Worm (Caenorhabditis elegans) whole organism, late embryonic: ENCODE data around the gene F23H12.3.
A peak's percentile ranks its signal among the peaks of the same experiment; 100 is the strongest.

Experiments used
- C38D4.7 ChIP-seq: fragments of 200-800 bp; sonication (Bioruptor generic); optimal IDR thresholded peaks from 2 replicates; lab custom pipeline; 2018; ENCODE audit warnings: mild to moderate bottlenecking, missing genetic modification characterization, moderate library complexity, missing compliant biosample characterization
- K09A11.1 ChIP-seq: sonication (generic microtip); optimal IDR thresholded peaks from 2 replicates; lab custom pipeline; 2017; ENCODE audit warnings: antibody characterized with exemption, mild to moderate bottlenecking, missing genetic modification characterization, missing compliant biosample characterization; ENCODE audit not compliant: insufficient read depth
- Y22D7AL.16 ChIP-seq: sonication (generic microtip); optimal IDR thresholded peaks from 2 replicates; lab custom pipeline; 2016; ENCODE audit warnings: missing genetic modification characterization, missing compliant biosample characterization
- ama-1 ChIP-seq: fragments of 150-350 bp; optimal IDR thresholded peaks from 2 replicates; lab custom pipeline; 2014
- ceh-18 ChIP-seq: sonication (generic microtip); optimal IDR thresholded peaks from 2 replicates; lab custom pipeline; 2016; ENCODE audit warnings: missing genetic modification characterization, missing compliant biosample characterization
- ceh-2 ChIP-seq: sonication (generic microtip); optimal IDR thresholded peaks from 2 replicates; lab custom pipeline; 2016; ENCODE audit warnings: missing genotype, missing genetic modification characterization, missing compliant biosample characterization
- ceh-22 ChIP-seq: sonication (generic microtip); optimal IDR thresholded peaks from 2 replicates; lab custom pipeline; 2017; ENCODE audit warnings: missing biosample characterization, missing genetic modification characterization
- ceh-24 ChIP-seq: sonication (generic microtip); optimal IDR thresholded peaks from 2 replicates; lab custom pipeline; 2016; ENCODE audit warnings: mild to moderate bottlenecking, missing genetic modification characterization, missing compliant biosample characterization
- ceh-30 ChIP-seq: fragments of 150-350 bp; optimal IDR thresholded peaks from 2 replicates; lab custom pipeline; 2014; ENCODE audit warnings: missing biosample characterization, missing genetic modification characterization
- ceh-31 ChIP-seq: sonication (generic microtip); optimal IDR thresholded peaks from 2 replicates; lab custom pipeline; 2016; ENCODE audit warnings: missing genetic modification characterization, missing compliant biosample characterization
- ceh-34 ChIP-seq: sonication (generic microtip); optimal IDR thresholded peaks from 2 replicates; lab custom pipeline; 2016; ENCODE audit warnings: mild to moderate bottlenecking, missing genetic modification characterization, missing compliant biosample characterization
- ceh-48 ChIP-seq: sonication (generic microtip); optimal IDR thresholded peaks from 2 replicates; lab custom pipeline; 2016; ENCODE audit warnings: missing genetic modification characterization, inconsistent platforms, missing compliant biosample characterization
- ceh-9 ChIP-seq: sonication (generic microtip); optimal IDR thresholded peaks from 2 replicates; lab custom pipeline; 2016; ENCODE audit warnings: mild to moderate bottlenecking, missing genetic modification characterization, inconsistent platforms, missing compliant biosample characterization
- che-1 ChIP-seq: sonication (generic microtip); optimal IDR thresholded peaks from 2 replicates; lab custom pipeline; 2016; ENCODE audit warnings: mild to moderate bottlenecking, missing genetic modification characterization, missing compliant biosample characterization
- dve-1 ChIP-seq: sonication (generic microtip); optimal IDR thresholded peaks from 2 replicates; lab custom pipeline; 2017; ENCODE audit warnings: antibody characterized with exemption, mild to moderate bottlenecking, missing genetic modification characterization, missing compliant biosample characterization
- elt-4 ChIP-seq: sonication (generic microtip); optimal IDR thresholded peaks from 2 replicates; lab custom pipeline; 2016; ENCODE audit warnings: missing genetic modification characterization, missing compliant biosample characterization
- eyg-1 ChIP-seq: sonication (generic microtip); optimal IDR thresholded peaks from 2 replicates; lab custom pipeline; 2016; ENCODE audit warnings: missing genotype, missing genetic modification characterization, missing compliant biosample characterization
- fkh-10 ChIP-seq: fragments of 150-350 bp; optimal IDR thresholded peaks from 2 replicates; lab custom pipeline; 2014; ENCODE audit warnings: missing biosample characterization, missing genetic modification reagents, missing genetic modification characterization
- fkh-6 ChIP-seq: sonication (generic microtip); optimal IDR thresholded peaks from 2 replicates; lab custom pipeline; 2016; ENCODE audit warnings: missing genetic modification characterization, missing compliant biosample characterization
- gmeb-2 ChIP-seq: sonication (generic microtip); optimal IDR thresholded peaks from 2 replicates; lab custom pipeline; 2016; ENCODE audit warnings: missing genetic modification characterization, inconsistent platforms, missing compliant biosample characterization
- hlh-13 ChIP-seq: fragments of 200-800 bp; sonication (Bioruptor generic); optimal IDR thresholded peaks from 2 replicates; lab custom pipeline; 2018; ENCODE audit warnings: mild to moderate bottlenecking, missing genetic modification characterization, missing compliant biosample characterization
- hlh-6 ChIP-seq: sonication (generic microtip); optimal IDR thresholded peaks from 2 replicates; lab custom pipeline; 2016; ENCODE audit warnings: missing genotype, missing genetic modification characterization, missing compliant biosample characterization
- hlh-8 ChIP-seq: sonication (generic microtip); optimal IDR thresholded peaks from 2 replicates; lab custom pipeline; 2016; ENCODE audit warnings: missing genotype, missing genetic modification characterization, missing compliant biosample characterization
- lim-6 ChIP-seq: sonication (generic microtip); optimal IDR thresholded peaks from 2 replicates; lab custom pipeline; 2016; ENCODE audit warnings: missing genetic modification characterization, missing compliant biosample characterization
- mec-3 ChIP-seq: sonication (generic microtip); optimal IDR thresholded peaks from 2 replicates; lab custom pipeline; 2016; ENCODE audit warnings: borderline replicate concordance, missing genetic modification characterization, missing compliant biosample characterization
- nhr-11 ChIP-seq: fragments of 150-350 bp; optimal IDR thresholded peaks from 2 replicates; lab custom pipeline; 2014; ENCODE audit warnings: missing biosample characterization, missing genetic modification characterization
- nhr-232 ChIP-seq: sonication (generic microtip); optimal IDR thresholded peaks from 2 replicates; lab custom pipeline; 2016; ENCODE audit warnings: missing genetic modification characterization, missing compliant biosample characterization
- npax-4 ChIP-seq: sonication (generic microtip); optimal IDR thresholded peaks from 2 replicates; lab custom pipeline; 2016; ENCODE audit warnings: missing genetic modification characterization, missing compliant biosample characterization
- odd-2 ChIP-seq: sonication (generic microtip); optimal IDR thresholded peaks from 2 replicates; lab custom pipeline; 2017; ENCODE audit warnings: antibody characterized with exemption, mild to moderate bottlenecking, missing genetic modification characterization, missing compliant biosample characterization
- pag-3 ChIP-seq: sonication (generic microtip); optimal IDR thresholded peaks from 2 replicates; lab custom pipeline; 2016; ENCODE audit warnings: missing compliant biosample characterization, missing genetic modification characterization, borderline replicate concordance
- pat-9 ChIP-seq: fragments of 200-800 bp; sonication (Bioruptor generic); optimal IDR thresholded peaks from 2 replicates; lab custom pipeline; 2018; ENCODE audit warnings: mild to moderate bottlenecking, missing genetic modification characterization, moderate library complexity, missing compliant biosample characterization
- pha-2 ChIP-seq: sonication (generic microtip); optimal IDR thresholded peaks from 2 replicates; lab custom pipeline; 2017; ENCODE audit warnings: mild to moderate bottlenecking, missing genetic modification characterization, missing compliant biosample characterization
- pha-4 ChIP-seq: fragments of 150-350 bp; optimal IDR thresholded peaks from 2 replicates; lab custom pipeline; 2018; ENCODE audit warnings: missing biosample characterization, missing genetic modification reagents, missing genetic modification characterization
- pqm-1 ChIP-seq: sonication (generic microtip); optimal IDR thresholded peaks from 2 replicates; lab custom pipeline; 2016; ENCODE audit warnings: missing genetic modification characterization, missing compliant biosample characterization
- ref-2 ChIP-seq: sonication (generic microtip); optimal IDR thresholded peaks from 2 replicates; lab custom pipeline; 2016; ENCODE audit warnings: missing genetic modification characterization, missing compliant biosample characterization
- rnt-1 ChIP-seq: sonication (generic microtip); optimal IDR thresholded peaks from 2 replicates; lab custom pipeline; 2016; ENCODE audit warnings: missing genetic modification characterization, missing compliant biosample characterization
- sdc-2 ChIP-seq: sonication (generic microtip); optimal IDR thresholded peaks from 2 replicates; lab custom pipeline; 2016; ENCODE audit warnings: missing genotype, missing genetic modification characterization, missing compliant biosample characterization
- sox-2 ChIP-seq: fragments of 200-800 bp; sonication (Bioruptor generic); IDR thresholded peaks from 2 replicates; pipeline ENCODE4 v1.3.6; 2022; ENCODE audit warnings: missing genetic modification reagents, missing genetic modification characterization, missing compliant biosample characterization
- tbx-2 ChIP-seq: sonication (generic microtip); optimal IDR thresholded peaks from 2 replicates; lab custom pipeline; 2016; ENCODE audit warnings: missing genetic modification characterization, missing compliant biosample characterization
- ttx-3 ChIP-seq: sonication (generic microtip); optimal IDR thresholded peaks from 2 replicates; lab custom pipeline; 2016; ENCODE audit warnings: missing genetic modification reagents, missing genetic modification characterization, missing compliant biosample characterization
- unc-3 ChIP-seq, 2 experiments: fragments of 200-800 bp in 1 of 2; sonication (Bioruptor generic) in 1 of 2; sonication (generic microtip) in 1 of 2; conservative IDR thresholded peaks in 1 of 2; optimal IDR thresholded peaks in 1 of 2; 2 replicates each; pipeline versions ENCODE4 v1.3.6 to Lab custom; 2016 to 2022; ENCODE audit warnings: missing compliant biosample characterization in 2 of 2, missing genetic modification characterization in 2 of 2, missing genetic modification reagents in 1 of 2
- ztf-16 ChIP-seq: sonication (generic microtip); optimal IDR thresholded peaks from 2 replicates; lab custom pipeline; 2017; ENCODE audit warnings: missing genetic modification characterization, missing compliant biosample characterization

F23H12.3 gene

DNA sequence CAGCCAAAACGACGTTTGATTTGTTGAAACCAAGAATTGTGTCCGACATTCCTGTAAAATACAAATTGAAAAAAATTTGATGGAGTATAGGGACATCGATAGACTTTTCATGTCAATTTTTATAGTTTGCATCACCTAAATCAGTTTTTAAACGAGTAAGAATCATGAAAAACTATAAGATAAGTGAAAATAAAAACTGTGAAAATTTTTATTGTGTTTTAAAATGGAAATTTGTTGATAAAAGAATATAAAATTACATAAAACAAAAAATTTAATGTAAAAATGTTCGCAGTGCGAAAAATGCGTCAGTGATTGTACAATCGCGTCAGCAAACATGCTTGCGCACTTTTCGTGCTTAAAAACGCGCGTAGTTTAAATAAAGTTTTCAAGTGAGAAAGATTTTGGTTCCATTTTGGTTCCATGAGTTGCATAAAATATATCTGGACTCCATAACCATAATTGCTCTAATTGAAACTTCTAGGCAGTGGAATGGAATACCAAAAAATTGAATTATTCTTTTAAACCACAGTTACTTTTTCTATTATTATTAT is 1.5 kb upstream of the F23H12.3 start, which contains the start of gene tomm-20 (continued):
- TF ChIP-seq C38D4.7 = peak; percentile 43
- TF ChIP-seq sdc-2 (tag; lab: Kevin White, UChicago) = no peak
- no peak for TF ChIP-seq sox-2
- TF ChIP-seq hlh-8 (tag; lab: Kevin White, UChicago) = peak; percentile 40
- no peak for TF ChIP-seq unc-3 (GFP tag; conservative IDR thresholded peaks at IDR 0.05; lab: Robert Waterston, UW)
- no peak for TF ChIP-seq unc-3 (tag; optimal IDR thresholded peaks at IDR 0.05; lab: Kevin White, UChicago)
- no peak for TF ChIP-seq ceh-9 (tag; lab: Kevin White, UChicago)
- TF ChIP-seq pqm-1 (tag; lab: Kevin White, UChicago) = no peak
- TF ChIP-seq hlh-6 (tag; lab: Kevin White, UChicago) = no peak
- peak; percentile 59 for TF ChIP-seq ceh-31 (tag; lab: Kevin White, UChicago)
- TF ChIP-seq Y22D7AL.16 (tag; lab: Kevin White, UChicago) = peak; percentile 22
- TF ChIP-seq hlh-13 = peak; percentile 29
- TF ChIP-seq eyg-1 (tag; lab: Kevin White, UChicago) = no peak
- no peak for TF ChIP-seq ttx-3 (tag; lab: Kevin White, UChicago)
- TF ChIP-seq che-1 = no peak
- peak; percentile 25 for TF ChIP-seq ceh-2 (tag; lab: Kevin White, UChicago)
- peak; percentile 33 for TF ChIP-seq pha-2
- no peak for TF ChIP-seq ama-1
- TF ChIP-seq dve-1 (tag; lab: Kevin White, UChicago) = peak; percentile 69
- no peak for TF ChIP-seq odd-2 (tag; lab: Kevin White, UChicago)
- no peak for TF ChIP-seq ceh-24
- TF ChIP-seq nhr-11 (tag; lab: Kevin White, UChicago) = no peak
- no peak for TF ChIP-seq pag-3 (tag; lab: Kevin White, UChicago)
- no peak for TF ChIP-seq fkh-10 (GFP tag; lab: Kevin White, UChicago)
- no peak for TF ChIP-seq pha-4 (tag; lab: Kevin White, UChicago)
- TF ChIP-seq ceh-30 (tag; lab: Kevin White, UChicago) = no peak
- TF ChIP-seq fkh-6 (tag; lab: Kevin White, UChicago) = peak; percentile 32
- TF ChIP-seq tbx-2 (tag; lab: Kevin White, UChicago) = peak; percentile 80
- TF ChIP-seq elt-4 (tag; lab: Kevin White, UChicago) = no peak
- TF ChIP-seq ceh-48 = peak; percentile 42
- TF ChIP-seq lim-6 = no peak
- no peak for TF ChIP-seq K09A11.1 (tag; lab: Kevin White, UChicago)
- TF ChIP-seq nhr-232 (tag; lab: Kevin White, UChicago) = peak; percentile 11
- peak; percentile 58 for TF ChIP-seq ztf-16 (tag; lab: Kevin White, UChicago)

DNA sequence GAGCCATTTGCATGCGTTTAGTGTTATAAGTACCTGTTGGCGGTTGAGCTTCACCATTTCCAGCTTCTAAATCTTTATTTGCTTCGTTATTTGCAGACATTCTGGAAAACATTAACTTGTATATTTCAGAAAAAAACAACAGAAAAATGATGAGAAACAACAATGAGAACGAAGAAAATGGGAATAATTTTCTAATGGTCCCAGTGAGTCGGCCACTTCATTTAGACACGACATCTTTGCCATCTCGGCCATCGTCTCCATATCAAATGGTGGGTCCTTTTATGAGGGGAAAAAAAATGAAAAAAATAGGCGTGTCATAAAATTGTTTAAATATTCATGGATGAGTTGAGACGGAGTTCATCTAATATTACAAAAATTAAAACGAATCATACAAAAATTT is 863 bp downstream of the F23H12.3 start, which contains the start of gene snb-2:
snb-2 (minus strand) TSS at position 101 of the 400 bp plus-strand sequence.
- TF ChIP-seq ttx-3 (tag; lab: Kevin White, UChicago) (no peak), lim-6 (no peak), npax-4 (no peak), gmeb-2 (tag; lab: Kevin White, UChicago) (no peak), ceh-9 (tag; lab: Kevin White, UChicago) (no peak), mec-3 (tag; lab: Kevin White, UChicago) (no peak), ceh-34 (tag; lab: Kevin White, UChicago) (no peak), rnt-1 (tag; lab: Kevin White, UChicago) (no peak), sdc-2 (tag; lab: Kevin White, UChicago) (no peak), ceh-22 (no peak), Y22D7AL.16 (tag; lab: Kevin White, UChicago) (no peak), ref-2 (tag; lab: Kevin White, UChicago) (no peak), ceh-30 (tag; lab: Kevin White, UChicago) (no peak), ceh-48 (no peak), ceh-18 (tag; lab: Kevin White, UChicago) (no peak), pha-2 (no peak), pat-9 (tag; lab: Kevin White, UChicago) (no peak)
